Worm (Caenorhabditis elegans): ENCODE data around the gene dhhc-4.

The dhhc-4 gene

DNA sequence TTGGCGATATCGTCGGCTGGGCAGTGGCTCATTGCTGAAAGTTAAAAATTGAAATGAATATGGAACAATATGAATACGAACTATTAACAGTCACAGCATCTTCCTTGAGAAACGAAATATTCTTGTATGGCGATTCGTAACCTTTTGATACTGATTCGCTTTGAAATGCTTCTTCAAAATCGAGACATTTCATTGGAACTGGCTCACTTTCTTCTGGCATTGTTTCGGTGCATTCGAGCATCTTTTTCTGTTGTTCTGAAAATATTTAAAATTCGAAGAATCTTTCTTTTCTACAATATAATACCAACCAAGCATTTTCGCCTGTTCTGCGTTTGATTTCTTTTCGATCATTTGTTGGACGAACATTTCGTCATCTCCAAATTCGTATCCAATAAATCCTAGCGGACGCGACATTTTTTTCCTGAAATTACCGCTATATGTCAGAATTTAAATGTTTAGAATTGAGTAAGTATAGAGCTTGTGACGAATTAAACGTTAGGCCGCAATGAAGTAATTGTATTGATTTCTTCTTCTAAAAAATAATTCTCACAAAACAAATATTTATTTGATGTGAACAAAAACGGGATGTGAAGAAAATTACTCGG lies 43.2 kb downstream of the dhhc-4 start, which contains the start of gene lin-52 (continued):
- TF ChIP-seq madf-9 (GFP tag; conservative IDR thresholded peaks at IDR 0.05) (no peak), zfp-2 (tag; optimal IDR thresholded peaks at IDR 0.05) (no peak), jun-1 (tag; optimal IDR thresholded peaks at IDR 0.05) (no peak), fkh-10 (GFP tag; optimal IDR thresholded peaks at IDR 0.05) (no peak), arid-1 (GFP tag; conservative IDR thresholded peaks at IDR 0.05) (no peak), ceh-32 (tag; optimal IDR thresholded peaks at IDR 0.05; ENCODE audit: poor library complexity) (no peak), set-16 (GFP tag; IDR thresholded peaks at IDR 0.05) (no peak), mxl-2 (GFP tag; conservative IDR thresholded peaks at IDR 0.05) (0 out of 2 replicates have a peak, but pooled peaks have one; percentile 6), daf-8 (GFP tag; IDR thresholded peaks at IDR 0.05) (no peak), aha-1 (tag) (peak; percentile 91)

DNA sequence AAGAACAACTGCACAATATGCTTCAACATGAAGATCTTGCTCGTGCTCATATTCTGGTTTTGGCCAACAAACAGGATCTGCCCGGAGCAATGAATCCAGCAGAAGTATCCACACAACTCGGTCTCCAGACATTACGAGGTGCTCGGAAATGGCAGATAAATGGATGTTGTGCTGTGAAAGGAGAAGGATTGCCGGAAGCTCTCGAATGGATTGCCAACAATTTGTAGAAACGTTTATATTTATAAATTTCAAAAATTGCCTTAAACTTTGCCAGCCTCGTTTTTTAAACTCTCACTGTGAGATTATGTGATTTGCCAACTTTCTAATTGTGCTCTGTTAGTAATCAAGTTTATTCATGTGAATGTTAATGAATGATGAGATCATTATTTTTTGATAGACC lies 43.8 kb downstream of the dhhc-4 start:
- TF ChIP-seq unc-62 (GFP tag; optimal IDR thresholded peaks at IDR 0.05 in 1 of 2) (peak in 1 of 2 experiments; percentile 97), unc-62 (tag; optimal IDR thresholded peaks at IDR 0.05) (no peak), spr-3 (GFP tag; optimal IDR thresholded peaks at IDR 0.05) (no peak)

DNA sequence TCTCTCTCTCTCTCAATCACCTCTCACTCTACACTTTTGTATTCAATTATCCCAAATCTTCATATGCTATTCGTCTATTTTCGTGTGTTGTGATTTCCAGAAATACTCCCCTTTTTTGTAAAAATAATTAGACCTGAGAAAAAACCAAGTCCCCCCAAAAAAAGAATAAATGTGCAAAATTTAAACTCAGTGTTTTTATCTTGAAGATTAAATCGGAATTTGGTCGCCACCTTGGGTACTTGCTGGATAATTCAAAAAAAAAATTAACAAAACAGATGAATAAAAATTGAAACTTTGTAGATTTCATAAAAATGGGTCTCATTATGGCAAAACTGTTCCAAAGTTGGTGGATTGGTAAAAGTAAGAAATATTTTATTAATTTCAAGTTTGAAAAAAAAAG lies 44.6 kb downstream of the dhhc-4 start, which contains the start of gene arl-5:
arl-5 (plus strand) TSS at position 301 of the 400 bp plus-strand sequence.
- TF ChIP-seq ceh-20 (GFP tag; IDR thresholded peaks at IDR 0.05) (no peak), rbr-2 (tag; optimal IDR thresholded peaks at IDR 0.05) (no peak), nhr-11 (tag; optimal IDR thresholded peaks at IDR 0.05) (no peak), jun-1 (tag; optimal IDR thresholded peaks at IDR 0.05) (no peak), mep-1 (tag; optimal IDR thresholded peaks at IDR 0.05) (no peak), cey-2 (tag; optimal IDR thresholded peaks at IDR 0.05; ENCODE audit: borderline replicate concordance, insufficient read depth) (no peak), nhr-48 (tag; optimal IDR thresholded peaks at IDR 0.05) (no peak), set-16 (GFP tag; IDR thresholded peaks at IDR 0.05) (no peak), duxl-1 (tag; optimal IDR thresholded peaks at IDR 0.05; ENCODE audit: poor library complexity) (no peak), snpc-4 (tag; optimal IDR thresholded peaks at IDR 0.05) (no peak), lir-3 (tag; optimal IDR thresholded peaks at IDR 0.05) (no peak), nhr-10 (tag; optimal IDR thresholded peaks at IDR 0.05) (no peak), nhr-102 (tag; optimal IDR thresholded peaks at IDR 0.05) (no peak), ceh-28 (tag; optimal IDR thresholded peaks at IDR 0.05) (no peak)

DNA sequence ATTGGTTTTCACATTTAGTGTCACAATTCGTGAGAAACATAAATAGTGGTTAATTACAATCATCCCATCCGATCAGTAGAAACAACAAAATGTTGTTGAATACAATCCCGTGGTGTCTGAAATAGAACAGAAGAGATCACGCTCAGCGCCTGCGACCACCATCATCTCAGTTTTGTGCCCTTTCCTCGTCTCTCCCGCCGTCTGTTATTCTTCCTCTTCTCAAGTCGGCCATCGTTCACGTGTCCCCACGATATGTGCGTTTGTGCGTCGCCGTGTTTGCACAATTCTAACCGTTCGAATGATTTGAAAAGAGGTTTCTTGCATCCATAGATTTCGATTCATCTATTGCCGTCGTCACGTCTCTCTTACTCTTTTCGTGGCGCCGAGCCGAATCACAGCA lies 48.8 kb downstream of the dhhc-4 start, which contains the start of gene panl-3:
panl-3 (plus strand) TSS at position 294 of the 400 bp plus-strand sequence.
- TF ChIP-seq rbr-2 (tag; optimal IDR thresholded peaks at IDR 0.05): peak; percentile 59
- TF ChIP-seq nhr-28 (tag; optimal IDR thresholded peaks at IDR 0.05): peak; percentile 32
- TF ChIP-seq php-3 (GFP tag; IDR thresholded peaks at IDR 0.05): no peak
- TF ChIP-seq mep-1 (tag; optimal IDR thresholded peaks at IDR 0.05): peak; percentile 63
- peak; percentile 84 for TF ChIP-seq mes-2 (tag; optimal IDR thresholded peaks at IDR 0.05; ENCODE audit: poor library complexity, severe bottlenecking)
- TF ChIP-seq F49E8.2 (tag; optimal IDR thresholded peaks at IDR 0.05; ENCODE audit: borderline replicate concordance): no peak
- TF ChIP-seq ceh-32 (tag; optimal IDR thresholded peaks at IDR 0.05; ENCODE audit: poor library complexity): no peak
- no peak for TF ChIP-seq dmd-9 (GFP tag; IDR thresholded peaks at IDR 0.05)
- peak; percentile 58 for TF ChIP-seq dve-1 (tag; optimal IDR thresholded peaks at IDR 0.05; ENCODE audit: insufficient read depth)
- peak; percentile 89 for TF ChIP-seq mxl-3 (GFP tag; optimal IDR thresholded peaks at IDR 0.05)
- no peak for TF ChIP-seq arid-1 (GFP tag; conservative IDR thresholded peaks at IDR 0.05)
- peak; percentile 45 for TF ChIP-seq lin-13 (GFP tag; optimal IDR thresholded peaks at IDR 0.05)
- peak in 1 of 2 experiments; percentile 32 for TF ChIP-seq hif-1 (tag; optimal IDR thresholded peaks at IDR 0.05)
- peak; percentile 43 for TF ChIP-seq dmd-6 (GFP tag; IDR thresholded peaks at IDR 0.05)
- peak; percentile 38 for TF ChIP-seq nhr-6 (tag; optimal IDR thresholded peaks at IDR 0.05)
- peak; percentile 10 to 74 for TF ChIP-seq lsy-2 (tag; optimal IDR thresholded peaks at IDR 0.05)
- TF ChIP-seq hlh-30 (tag; optimal IDR thresholded peaks at IDR 0.05; ENCODE audit: insufficient read depth): peak; percentile 99
- peak; percentile 67 for TF ChIP-seq aha-1 (tag)
- no peak for TF ChIP-seq F26F4.8 (GFP tag; conservative IDR thresholded peaks at IDR 0.05)
- peak; percentile 78 for TF ChIP-seq hlh-11 (tag; optimal IDR thresholded peaks at IDR 0.05)
- TF ChIP-seq ceh-20 (GFP tag; IDR thresholded peaks at IDR 0.05): peak; percentile 33; the same call in 1 of the 2 replicates
- TF ChIP-seq set-16 (GFP tag; IDR thresholded peaks at IDR 0.05): peak; percentile 23; the same call in 1 of the 2 replicates
- TF ChIP-seq lin-38 (GFP tag; IDR thresholded peaks at IDR 0.05): peak; percentile 50
- TF ChIP-seq zfp-3 (GFP tag; conservative IDR thresholded peaks at IDR 0.05): no peak
- peak; percentile 80 for TF ChIP-seq hmg-1.1 (GFP tag; IDR thresholded peaks at IDR 0.05)
- TF ChIP-seq lin-1 (GFP tag; IDR thresholded peaks at IDR 0.05): 0 out of 2 replicates have a peak, but pooled peaks have one; percentile 24
